Worm (Caenorhabditis elegans) whole organism, late embryonic: ENCODE results near the gene srbc-76.

ENCODE experiments used
- ama-1 ChIP-seq: fragments of 150-350 bp; optimal IDR thresholded peaks from 2 replicates; lab custom pipeline; 2014
- fkh-10 ChIP-seq: fragments of 150-350 bp; optimal IDR thresholded peaks from 2 replicates; lab custom pipeline; 2014; ENCODE audit warnings: missing biosample characterization, missing genetic modification reagents, missing genetic modification characterization
- lim-6 ChIP-seq: sonication (generic microtip); optimal IDR thresholded peaks from 2 replicates; lab custom pipeline; 2016; ENCODE audit warnings: missing genetic modification characterization, missing compliant biosample characterization
- mec-3 ChIP-seq: sonication (generic microtip); optimal IDR thresholded peaks from 2 replicates; lab custom pipeline; 2016; ENCODE audit warnings: borderline replicate concordance, missing genetic modification characterization, missing compliant biosample characterization
- nhr-11 ChIP-seq: fragments of 150-350 bp; optimal IDR thresholded peaks from 2 replicates; lab custom pipeline; 2014; ENCODE audit warnings: missing biosample characterization, missing genetic modification characterization
- pha-4 ChIP-seq: fragments of 150-350 bp; optimal IDR thresholded peaks from 2 replicates; lab custom pipeline; 2018; ENCODE audit warnings: missing biosample characterization, missing genetic modification reagents, missing genetic modification characterization
- unc-55 ChIP-seq: sonication (generic microtip); optimal IDR thresholded peaks from 2 replicates; lab custom pipeline; 2017; ENCODE audit warnings: missing biosample characterization, missing genetic modification reagents, missing genetic modification characterization

DNA sequence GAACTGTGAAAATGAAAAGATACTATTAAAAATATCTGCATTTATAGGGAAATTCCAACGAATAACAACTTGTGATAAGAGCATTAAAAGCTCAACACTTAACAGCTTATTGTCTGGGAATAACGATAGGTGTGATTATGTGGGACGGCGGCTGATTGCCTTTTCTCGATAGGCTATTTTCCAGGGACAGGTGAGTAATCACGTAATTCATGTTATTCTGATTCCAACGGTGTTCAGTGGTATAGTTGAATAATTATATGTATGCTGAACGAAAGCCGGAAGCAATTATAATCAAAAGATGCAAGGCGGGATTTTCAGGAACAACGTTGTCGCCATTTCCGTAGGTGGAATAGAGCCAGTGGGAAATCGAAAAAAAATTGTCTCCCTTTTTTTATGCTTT, 24.7 kb downstream of the srbc-76 start, which contains the start of gene srw-17:
- TF ChIP-seq lim-6 (tag; lab: Kevin White, UChicago), result no peak
- no peak for TF ChIP-seq mec-3 (tag; lab: Kevin White, UChicago)
- TF ChIP-seq fkh-10 (GFP tag; lab: Kevin White, UChicago), result no peak
- TF ChIP-seq nhr-11 (tag; lab: Kevin White, UChicago), result no peak
- TF ChIP-seq ama-1 (lab: Kevin White, UChicago), result no peak
- no peak for TF ChIP-seq unc-55
- no peak for TF ChIP-seq pha-4 (tag; lab: Kevin White, UChicago)
